Fruit fly (Drosophila melanogaster): Measurements from ENCODE around the gene Naglu.

Gene Naglu

DNA sequence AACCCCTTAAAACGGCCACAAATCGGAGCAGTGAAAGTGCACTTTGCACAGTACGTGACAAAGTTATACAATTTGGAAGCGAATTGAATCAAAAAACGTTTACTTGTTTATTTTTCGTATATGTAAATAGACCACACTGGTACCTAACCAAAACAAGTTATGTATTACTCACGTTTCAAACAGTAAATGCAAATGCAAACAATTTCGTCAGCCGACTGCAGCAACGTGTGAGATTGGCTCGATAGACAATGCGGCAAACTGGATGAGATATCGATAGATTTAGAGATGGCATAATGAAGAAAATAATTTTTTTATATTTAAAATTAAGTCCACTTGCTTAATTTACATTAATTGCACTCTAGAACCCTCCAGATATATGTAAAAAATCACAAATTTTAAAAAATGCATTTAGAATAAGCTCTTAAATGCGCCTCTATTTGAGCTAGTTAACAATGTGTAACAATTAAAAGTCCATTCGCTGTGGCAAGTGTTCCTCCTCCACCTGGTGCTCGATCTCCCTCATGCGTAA lies 30.1 kb downstream of the Naglu start, which contains the start of gene AlaRS (continued):
- TF ChIP-seq Doc3 (GFP tag; IDR thresholded peaks at IDR 0.05; ENCODE audit: partially characterized antibody), result peak; percentile 73
- peak; percentile 44; the same call in 1 of the 2 replicates for TF ChIP-seq vvl (GFP tag; IDR thresholded peaks at IDR 0.05)
- peak; percentile 19 for TF ChIP-seq D19A (tag; optimal IDR thresholded peaks at IDR 0.05)
- no peak for TF ChIP-seq CG10274 (GFP tag; optimal IDR thresholded peaks at IDR 0.05)
- peak; percentile 46 for TF ChIP-seq inv (GFP tag; IDR thresholded peaks at IDR 0.05; ENCODE audit: partially characterized antibody)
- TF ChIP-seq sug (tag; optimal IDR thresholded peaks at IDR 0.05), result peak; percentile 33
- TF ChIP-seq CG7928 (GFP tag; optimal IDR thresholded peaks at IDR 0.05), result no peak
- TF ChIP-seq CkIIα-i1 (GFP tag; IDR thresholded peaks at IDR 0.05), result no peak
- no peak for TF ChIP-seq CG1024 (GFP tag; IDR thresholded peaks at IDR 0.05)
- TF ChIP-seq Deaf1 (tag; optimal IDR thresholded peaks at IDR 0.05), result peak; percentile 9
- peak; percentile 44 for TF ChIP-seq cwo (GFP tag; optimal IDR thresholded peaks at IDR 0.05)
- TF ChIP-seq lab (GFP tag; optimal IDR thresholded peaks at IDR 0.05), result peak; percentile 27
- TF ChIP-seq CG10654 (GFP tag; optimal IDR thresholded peaks at IDR 0.05), result peak; percentile 6
- TF ChIP-seq CoRest (tag; optimal IDR thresholded peaks at IDR 0.05), result peak; percentile 42
- no peak for TF ChIP-seq slou (GFP tag; optimal IDR thresholded peaks at IDR 0.05)
- no peak for TF ChIP-seq CG15011 (GFP tag; optimal IDR thresholded peaks at IDR 0.05)
- peak; percentile 28 for TF ChIP-seq CG8924 (tag; optimal IDR thresholded peaks at IDR 0.05)
- TF ChIP-seq Dp (GFP tag; optimal IDR thresholded peaks at IDR 0.05), result peak; percentile 24
- TF ChIP-seq Max (GFP tag; optimal IDR thresholded peaks at IDR 0.05), result peak; percentile 36
- TF ChIP-seq CG10147 (GFP tag; optimal IDR thresholded peaks at IDR 0.05), result peak; percentile 21
- TF ChIP-seq Lim3 (GFP tag; IDR thresholded peaks at IDR 0.05), result no peak
- no peak for TF ChIP-seq oc (tag; optimal IDR thresholded peaks at IDR 0.05)
- TF ChIP-seq CG12155 (GFP tag; optimal IDR thresholded peaks at IDR 0.05), result peak; percentile 57
- TF ChIP-seq pzg (GFP tag; optimal IDR thresholded peaks at IDR 0.05), result peak; percentile 36
- peak; percentile 45; the same call in 1 of the 3 replicates for TF ChIP-seq hb (GFP tag; IDR thresholded peaks at IDR 0.05; ENCODE audit: partially characterized antibody)
- no peak for TF ChIP-seq disco-r (GFP tag; optimal IDR thresholded peaks at IDR 0.05)
- TF ChIP-seq CG43689 (GFP tag; IDR thresholded peaks at IDR 0.05), result no peak
- TF ChIP-seq CG13624 (GFP tag; optimal IDR thresholded peaks at IDR 0.05), result peak; percentile 20
- TF ChIP-seq tap (tag; optimal IDR thresholded peaks at IDR 0.05), result peak; percentile 4
- peak; percentile 53; the same call in 1 of the 2 replicates for TF ChIP-seq E2f2 (GFP tag; IDR thresholded peaks at IDR 0.05)
- no peak for TF ChIP-seq Atf-2 (GFP tag; optimal IDR thresholded peaks at IDR 0.05)
- TF ChIP-seq CG2120 (GFP tag; optimal IDR thresholded peaks at IDR 0.05), result peak; percentile 66
- no peak for TF ChIP-seq sim (GFP tag; IDR thresholded peaks at IDR 0.05)
- TF ChIP-seq Sin3A (optimal IDR thresholded peaks at IDR 0.05), result peak; percentile 3
- TF ChIP-seq bbx (GFP tag; IDR thresholded peaks at IDR 0.05; ENCODE audit: partially characterized antibody), result peak; percentile 57; the same call in 1 of the 2 replicates
- TF ChIP-seq CG9609 (GFP tag; optimal IDR thresholded peaks at IDR 0.05), result no peak
- TF ChIP-seq CG2129 (GFP tag; IDR thresholded peaks at IDR 0.05; ENCODE audit: partially characterized antibody), result peak; percentile 35
- peak; percentile 40 for TF ChIP-seq Nf-YC (tag; optimal IDR thresholded peaks at IDR 0.05)
- TF ChIP-seq CG9932 (GFP tag; IDR thresholded peaks at IDR 0.05), result peak; percentile 49
- peak; percentile 70 for TF ChIP-seq BEAF-32 (GFP tag; optimal IDR thresholded peaks at IDR 0.05)
- no peak for TF ChIP-seq Drgx (GFP tag; IDR thresholded peaks at IDR 0.05)
- TF ChIP-seq CG15601 (tag; optimal IDR thresholded peaks at IDR 0.05), result peak; percentile 16
- no peak for TF ChIP-seq CrebB (tag; optimal IDR thresholded peaks at IDR 0.05)
- TF ChIP-seq CG6272 (GFP tag; IDR thresholded peaks at IDR 0.05), result no peak
- no peak for TF ChIP-seq sr (GFP tag; IDR thresholded peaks at IDR 0.05)
- TF ChIP-seq CG12219 (GFP tag; optimal IDR thresholded peaks at IDR 0.05), result peak; percentile 3
- no peak for TF ChIP-seq al (GFP tag; IDR thresholded peaks at IDR 0.05)
- no peak for TF ChIP-seq CG13894 (tag; optimal IDR thresholded peaks at IDR 0.05)
- no peak for TF ChIP-seq zf30C (GFP tag; optimal IDR thresholded peaks at IDR 0.05)
- no peak for TF ChIP-seq CG1832 (GFP tag; optimal IDR thresholded peaks at IDR 0.05)

Measured in whole organism, embryonic.